1 fruit fly cellular context compared by ENCODE assay signal in the genomic region with DNA sequence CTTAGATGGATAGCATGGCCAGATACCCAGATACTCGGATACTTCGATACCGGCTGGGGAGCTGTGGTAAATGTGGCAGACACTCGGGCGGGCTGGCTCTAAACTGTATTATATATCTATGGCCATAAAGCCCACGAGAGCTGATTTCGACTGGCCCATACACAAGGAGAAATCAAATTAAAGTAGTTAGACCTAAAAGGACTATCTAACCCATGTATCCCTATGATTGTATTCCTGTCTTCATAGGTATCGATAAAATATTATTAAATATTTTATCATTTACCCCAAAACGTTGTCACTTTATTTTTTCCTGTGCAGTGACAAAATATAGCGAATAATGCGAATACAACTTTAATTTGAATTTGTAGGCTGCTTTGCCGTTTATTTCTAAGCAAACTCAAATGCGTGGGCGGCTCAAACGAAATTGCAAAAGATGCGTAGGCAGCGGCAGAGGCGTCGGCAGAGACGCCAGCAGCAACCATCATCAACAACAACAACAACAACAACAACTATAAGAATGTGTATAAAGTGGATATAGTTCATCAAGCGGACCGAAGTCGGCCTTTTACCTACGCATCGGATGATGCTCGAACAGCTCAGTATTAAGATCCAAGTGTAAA.
TF ChIP-seq lines count a peak whose summit lies in the region.

No protein-coding gene starts in this region.

TF ChIP-seq in whole organism, embryonic, 481 proteins besides CTCF, POLR2A, EP300 and RAD21 (continued from another document and continues in another):
- TF ChIP-seq Hr39 (optimal IDR thresholded peaks at IDR 0.05; lab: Kevin White, UChicago) (no peak), CG4424 (GFP tag; optimal IDR thresholded peaks at IDR 0.05; lab: Kevin White, UChicago) (no peak), mld (GFP tag; IDR thresholded peaks at IDR 0.05; lab: Robert Waterston, UW; ENCODE audit: partially characterized antibody) (no peak), HHEX (GFP tag; optimal IDR thresholded peaks at IDR 0.05; lab: Kevin White, UChicago) (peak; percentile 16), CG9609 (GFP tag; optimal IDR thresholded peaks at IDR 0.05; lab: Kevin White, UChicago) (no peak), CG11695 (GFP tag; IDR thresholded peaks at IDR 0.05; lab: Robert Waterston, UW) (peak; percentile 69), tin (GFP tag; optimal IDR thresholded peaks at IDR 0.05; lab: Kevin White, UChicago) (no peak), CG3995 (GFP tag; optimal IDR thresholded peaks at IDR 0.05; lab: Kevin White, UChicago) (no peak), B-H1 (GFP tag; IDR thresholded peaks at IDR 0.05; lab: Robert Waterston, UW) (peak; percentile 61; the same call in 2 of the 3 replicates), CG1233 (GFP tag; optimal IDR thresholded peaks at IDR 0.05; lab: Kevin White, UChicago) (no peak), Fer2 (tag; optimal IDR thresholded peaks at IDR 0.05; lab: Kevin White, UChicago) (peak; percentile 9), CG6791 (GFP tag; IDR thresholded peaks at IDR 0.05; lab: Robert Waterston, UW; ENCODE audit: partially characterized antibody) (no peak), unc-4 (GFP tag; IDR thresholded peaks at IDR 0.05; lab: Robert Waterston, UW; ENCODE audit: partially characterized antibody) (no peak), stc (GFP tag; IDR thresholded peaks at IDR 0.05; lab: Robert Waterston, UW) (peak; percentile 43; the same call in 1 of the 2 replicates), CG10366 (GFP tag; IDR thresholded peaks at IDR 0.05; lab: Robert Waterston, UW) (peak; percentile 64), Lim3 (GFP tag; IDR thresholded peaks at IDR 0.05; lab: Robert Waterston, UW) (no peak), CG33557 (GFP tag; optimal IDR thresholded peaks at IDR 0.05; lab: Kevin White, UChicago) (no peak), Dek (tag; optimal IDR thresholded peaks at IDR 0.05; lab: Kevin White, UChicago) (peak; percentile 47), Side (GFP tag; optimal IDR thresholded peaks at IDR 0.05; lab: Kevin White, UChicago) (no peak), pan (optimal IDR thresholded peaks at IDR 0.05; lab: Kevin White, UChicago) (no peak), pan (GFP tag; optimal IDR thresholded peaks at IDR 0.05 in 1 of 2, IDR thresholded peaks at IDR 0.05 in 1 of 2) (peak in 1 of 2 experiments; percentile 66), CG7987 (GFP tag; optimal IDR thresholded peaks at IDR 0.05; lab: Kevin White, UChicago) (no peak), eve (GFP tag; optimal IDR thresholded peaks at IDR 0.05; lab: Kevin White, UChicago) (no peak), CrebB (tag; optimal IDR thresholded peaks at IDR 0.05; lab: Kevin White, UChicago) (no peak), Ets97D (GFP tag; optimal IDR thresholded peaks at IDR 0.05; lab: Kevin White, UChicago) (no peak), CG7372 (GFP tag; IDR thresholded peaks at IDR 0.05; lab: Robert Waterston, UW) (0 out of 2 replicates have a peak, but pooled peaks have one; percentile 18), CG8388 (GFP tag; optimal IDR thresholded peaks at IDR 0.05; lab: Kevin White, UChicago) (peak; percentile 35), CG8290 (GFP tag; optimal IDR thresholded peaks at IDR 0.05; lab: Kevin White, UChicago) (no peak), CG8290 (tag; optimal IDR thresholded peaks at IDR 0.05; lab: Kevin White, UChicago) (peak in 1 of 2 experiments; percentile 54), CG18011 (GFP tag; optimal IDR thresholded peaks at IDR 0.05; lab: Kevin White, UChicago) (no peak), sima (GFP tag; optimal IDR thresholded peaks at IDR 0.05; lab: Kevin White, UChicago) (no peak), CG10431 (GFP tag; optimal IDR thresholded peaks at IDR 0.05; lab: Kevin White, UChicago) (no peak), Hand (GFP tag; optimal IDR thresholded peaks at IDR 0.05; lab: Kevin White, UChicago) (no peak), CG9876 (GFP tag; optimal IDR thresholded peaks at IDR 0.05; lab: Kevin White, UChicago) (no peak), CG11504 (tag; optimal IDR thresholded peaks at IDR 0.05; lab: Kevin White, UChicago) (peak; percentile 54), inv (GFP tag; IDR thresholded peaks at IDR 0.05; lab: Robert Waterston, UW; ENCODE audit: partially characterized antibody) (no peak), odd (GFP tag; optimal IDR thresholded peaks at IDR 0.05; lab: Kevin White, UChicago) (no peak), CG9437 (GFP tag; optimal IDR thresholded peaks at IDR 0.05; lab: Kevin White, UChicago) (no peak), crol (GFP tag; IDR thresholded peaks at IDR 0.05; lab: Robert Waterston, UW) (no peak), CG5953 (GFP tag; IDR thresholded peaks at IDR 0.05; lab: Robert Waterston, UW) (peak; percentile 31; the same call in 1 of the 2 replicates), ash1 (GFP tag; optimal IDR thresholded peaks at IDR 0.05; lab: Kevin White, UChicago) (no peak), CG9797 (GFP tag; optimal IDR thresholded peaks at IDR 0.05; lab: Kevin White, UChicago) (no peak), lmd (GFP tag; IDR thresholded peaks at IDR 0.05; lab: Robert Waterston, UW) (peak; percentile 75), Lpt (GFP tag; optimal IDR thresholded peaks at IDR 0.05; lab: Kevin White, UChicago) (no peak), CG10267 (tag; optimal IDR thresholded peaks at IDR 0.05; lab: Kevin White, UChicago) (no peak), CG6254 (GFP tag; optimal IDR thresholded peaks at IDR 0.05; lab: Kevin White, UChicago) (no peak), prd (optimal IDR thresholded peaks at IDR 0.05; lab: Kevin White, UChicago) (no peak), prd (GFP tag; IDR thresholded peaks at IDR 0.05; lab: Robert Waterston, UW) (peak; percentile 60; the same call in 2 of the 3 replicates), jumu (GFP tag; optimal IDR thresholded peaks at IDR 0.05; lab: Kevin White, UChicago) (no peak), amos (GFP tag; IDR thresholded peaks at IDR 0.05; lab: Robert Waterston, UW; ENCODE audit: partially characterized antibody) (no peak), CG32532 (GFP tag; IDR thresholded peaks at IDR 0.05; lab: Robert Waterston, UW) (peak; percentile 88), aop (GFP tag; IDR thresholded peaks at IDR 0.05; lab: Robert Waterston, UW) (no peak), CG15269 (tag; optimal IDR thresholded peaks at IDR 0.05; lab: Kevin White, UChicago) (peak; percentile 60), CG10209 (GFP tag; optimal IDR thresholded peaks at IDR 0.05; lab: Kevin White, UChicago) (peak; percentile 3), CG11398 (GFP tag; optimal IDR thresholded peaks at IDR 0.05; lab: Kevin White, UChicago) (no peak), zen (tag; optimal IDR thresholded peaks at IDR 0.05; lab: Kevin White, UChicago) (no peak), CG42726 (GFP tag; IDR thresholded peaks at IDR 0.05; lab: Robert Waterston, UW; ENCODE audit: partially characterized antibody) (no peak), ssp (GFP tag; IDR thresholded peaks at IDR 0.05; lab: Robert Waterston, UW) (no peak), CG4820 (GFP tag; optimal IDR thresholded peaks at IDR 0.05; lab: Kevin White, UChicago) (no peak), gt (GFP tag; IDR thresholded peaks at IDR 0.05; lab: Robert Waterston, UW) (no peak), dmrt11E (tag; optimal IDR thresholded peaks at IDR 0.05; lab: Kevin White, UChicago) (no peak), tup (GFP tag; optimal IDR thresholded peaks at IDR 0.05; lab: Kevin White, UChicago) (peak; percentile 6), rib (GFP tag; IDR thresholded peaks at IDR 0.05; lab: Robert Waterston, UW) (peak; percentile 47; the same call in 1 of the 2 replicates), hbn (GFP tag; IDR thresholded peaks at IDR 0.05; lab: Robert Waterston, UW; ENCODE audit: partially characterized antibody) (no peak), CG6689 (GFP tag; IDR thresholded peaks at IDR 0.05; lab: Robert Waterston, UW) (peak; percentile 45), lov (optimal IDR thresholded peaks at IDR 0.05; lab: Kevin White, UChicago) (no peak), lov (GFP tag; IDR thresholded peaks at IDR 0.05; lab: Robert Waterston, UW) (0 out of 3 replicates have a peak, but pooled peaks have one; percentile 8), E2f2 (GFP tag; IDR thresholded peaks at IDR 0.05; lab: Robert Waterston, UW) (no peak), CG13424 (tag; optimal IDR thresholded peaks at IDR 0.05; lab: Kevin White, UChicago) (peak; percentile 44), caup (GFP tag; optimal IDR thresholded peaks at IDR 0.05; lab: Kevin White, UChicago; ENCODE audit: severe bottlenecking) (peak; percentile 26), psq (GFP tag; optimal IDR thresholded peaks at IDR 0.05; lab: Kevin White, UChicago) (no peak), CG32767 (GFP tag; IDR thresholded peaks at IDR 0.05; lab: Robert Waterston, UW) (peak; percentile 31; the same call in 1 of the 2 replicates), maf-S (GFP tag; optimal IDR thresholded peaks at IDR 0.05; lab: Kevin White, UChicago) (no peak), trh (GFP tag; optimal IDR thresholded peaks at IDR 0.05; lab: Kevin White, UChicago) (no peak), chn (GFP tag; optimal IDR thresholded peaks at IDR 0.05; lab: Kevin White, UChicago) (no peak), CG7271 (tag; optimal IDR thresholded peaks at IDR 0.05; lab: Kevin White, UChicago) (no peak), CG2889 (GFP tag; IDR thresholded peaks at IDR 0.05; lab: Robert Waterston, UW) (peak; percentile 47; the same call in 1 of the 3 replicates), CG11723 (GFP tag; optimal IDR thresholded peaks at IDR 0.05; lab: Kevin White, UChicago) (no peak), CG14014 (GFP tag; IDR thresholded peaks at IDR 0.05; lab: Robert Waterston, UW) (peak; percentile 79), dpn (GFP tag; optimal IDR thresholded peaks at IDR 0.05; lab: Kevin White, UChicago) (peak; percentile 6 to 17), D (optimal IDR thresholded peaks at IDR 0.05; lab: Kevin White, UChicago) (no peak), D (GFP tag; optimal IDR thresholded peaks at IDR 0.05; lab: Kevin White, UChicago) (no peak), eyg (GFP tag; optimal IDR thresholded peaks at IDR 0.05; lab: Kevin White, UChicago) (no peak), fd102C (GFP tag; optimal IDR thresholded peaks at IDR 0.05; lab: Kevin White, UChicago) (no peak), CG15479 (GFP tag; optimal IDR thresholded peaks at IDR 0.05; lab: Kevin White, UChicago) (no peak), Hr3 (GFP tag; optimal IDR thresholded peaks at IDR 0.05; lab: Kevin White, UChicago) (no peak), CG6175 (GFP tag; IDR thresholded peaks at IDR 0.05; lab: Robert Waterston, UW) (peak; percentile 6; the same call in 1 of the 3 replicates), Asciz (GFP tag; optimal IDR thresholded peaks at IDR 0.05; lab: Kevin White, UChicago) (no peak), ranshi (GFP tag; IDR thresholded peaks at IDR 0.05; lab: Robert Waterston, UW) (0 out of 2 replicates have a peak, but pooled peaks have one; percentile 37), CG17328 (GFP tag; IDR thresholded peaks at IDR 0.05; lab: Robert Waterston, UW) (peak; percentile 73), Deaf1 (tag; optimal IDR thresholded peaks at IDR 0.05; lab: Kevin White, UChicago) (no peak), CG6272 (GFP tag; IDR thresholded peaks at IDR 0.05; lab: Robert Waterston, UW) (no peak), dati (GFP tag; IDR thresholded peaks at IDR 0.05; lab: Robert Waterston, UW) (no peak), Camta (GFP tag; optimal IDR thresholded peaks at IDR 0.05; lab: Kevin White, UChicago) (no peak), Bteb2 (GFP tag; optimal IDR thresholded peaks at IDR 0.05; lab: Kevin White, UChicago) (no peak), nau (GFP tag; optimal IDR thresholded peaks at IDR 0.05; lab: Kevin White, UChicago) (no peak), corto (GFP tag; optimal IDR thresholded peaks at IDR 0.05; lab: Kevin White, UChicago) (no peak), Tbp (GFP tag; optimal IDR thresholded peaks at IDR 0.05; lab: Kevin White, UChicago) (no peak), CG17361 (GFP tag; IDR thresholded peaks at IDR 0.05; lab: Robert Waterston, UW) (no peak), z (GFP tag; IDR thresholded peaks at IDR 0.05; lab: Robert Waterston, UW) (no peak), CG7745 (tag; optimal IDR thresholded peaks at IDR 0.05; lab: Kevin White, UChicago) (no peak), CG14441 (GFP tag; IDR thresholded peaks at IDR 0.05; lab: Robert Waterston, UW) (peak; percentile 71), knrl (GFP tag; IDR thresholded peaks at IDR 0.05; lab: Robert Waterston, UW; ENCODE audit: partially characterized antibody) (no peak), Hr51 (GFP tag; optimal IDR thresholded peaks at IDR 0.05; lab: Kevin White, UChicago) (peak in 1 of 2 experiments; percentile 63), YL-1 (GFP tag; optimal IDR thresholded peaks at IDR 0.05; lab: Kevin White, UChicago) (no peak), HLH4C (GFP tag; IDR thresholded peaks at IDR 0.05; lab: Robert Waterston, UW; ENCODE audit: partially characterized antibody) (no peak), CG15011 (GFP tag; optimal IDR thresholded peaks at IDR 0.05; lab: Kevin White, UChicago) (no peak), CG9215 (GFP tag; IDR thresholded peaks at IDR 0.05; lab: Robert Waterston, UW) (peak; percentile 32; the same call in 1 of the 2 replicates), CG13894 (tag; optimal IDR thresholded peaks at IDR 0.05; lab: Kevin White, UChicago) (no peak), CG17568 (GFP tag; optimal IDR thresholded peaks at IDR 0.05; lab: Kevin White, UChicago) (no peak), chif (GFP tag; optimal IDR thresholded peaks at IDR 0.05; lab: Kevin White, UChicago) (no peak), gsb (GFP tag; IDR thresholded peaks at IDR 0.05; lab: Robert Waterston, UW) (peak; percentile 21; the same call in 1 of the 2 replicates), ewg (GFP tag; optimal IDR thresholded peaks at IDR 0.05; lab: Kevin White, UChicago) (no peak), Spps (tag; optimal IDR thresholded peaks at IDR 0.05; lab: Kevin White, UChicago) (no peak), GATAe (GFP tag; conservative IDR thresholded peaks at IDR 0.05; lab: Robert Waterston, UW) (no peak), D19B (GFP tag; optimal IDR thresholded peaks at IDR 0.05; lab: Kevin White, UChicago) (peak; percentile 6), CG2120 (GFP tag; optimal IDR thresholded peaks at IDR 0.05; lab: Kevin White, UChicago) (peak; percentile 23), CG17186 (GFP tag; optimal IDR thresholded peaks at IDR 0.05; lab: Kevin White, UChicago) (no peak), CG15514 (GFP tag; optimal IDR thresholded peaks at IDR 0.05; lab: Kevin White, UChicago) (peak; percentile 31), mam (GFP tag; optimal IDR thresholded peaks at IDR 0.05; lab: Kevin White, UChicago) (no peak), CG3163 (GFP tag; optimal IDR thresholded peaks at IDR 0.05; lab: Kevin White, UChicago) (no peak), CG17912 (GFP tag; optimal IDR thresholded peaks at IDR 0.05; lab: Kevin White, UChicago) (no peak), CG11456 (GFP tag; IDR thresholded peaks at IDR 0.05; lab: Robert Waterston, UW) (peak; percentile 68; the same call in 2 of the 3 replicates), CG13287 (GFP tag; IDR thresholded peaks at IDR 0.05; lab: Robert Waterston, UW; ENCODE audit: partially characterized antibody) (no peak)
